Worm (Caenorhabditis elegans) whole organism, late embryonic: ENCODE data around the gene Y110A2AL.5.

Experiments
- C08G9.2 ChIP-seq: sonication (generic microtip); optimal IDR thresholded peaks from 2 replicates; lab custom pipeline; 2016; ENCODE audit warnings: mild to moderate bottlenecking, missing genetic modification characterization, moderate library complexity, missing compliant biosample characterization
- fkh-10 ChIP-seq: fragments of 150-350 bp; optimal IDR thresholded peaks from 2 replicates; lab custom pipeline; 2014; ENCODE audit warnings: missing biosample characterization, missing genetic modification reagents, missing genetic modification characterization
- gmeb-2 ChIP-seq: sonication (generic microtip); optimal IDR thresholded peaks from 2 replicates; lab custom pipeline; 2016; ENCODE audit warnings: missing genetic modification characterization, inconsistent platforms, missing compliant biosample characterization
- hlh-30 ChIP-seq: sonication (generic microtip); optimal IDR thresholded peaks from 2 replicates; lab custom pipeline; 2017; ENCODE audit warnings: antibody characterized with exemption, missing genetic modification characterization, missing compliant biosample characterization; ENCODE audit not compliant: insufficient read depth
- hlh-8 ChIP-seq: sonication (generic microtip); optimal IDR thresholded peaks from 2 replicates; lab custom pipeline; 2016; ENCODE audit warnings: missing genotype, missing genetic modification characterization, missing compliant biosample characterization
- nfya-1 ChIP-seq: sonication (generic microtip); optimal IDR thresholded peaks from 2 replicates; lab custom pipeline; 2017; ENCODE audit warnings: missing genetic modification characterization, mild to moderate bottlenecking, missing compliant biosample characterization, antibody characterized with exemption, moderate library complexity
- sox-2 ChIP-seq: fragments of 200-800 bp; sonication (Bioruptor generic); IDR thresholded peaks from 2 replicates; pipeline ENCODE4 v1.3.6; 2022; ENCODE audit warnings: missing genetic modification reagents, missing genetic modification characterization, missing compliant biosample characterization

- TF ChIP-seq hlh-30 (tag; lab: Kevin White, UChicago) (no peak), fkh-10 (GFP tag; lab: Kevin White, UChicago) (no peak), gmeb-2 (tag; lab: Kevin White, UChicago) (no peak), sox-2 (GFP tag; lab: Robert Waterston, UW) (no peak), nfya-1 (tag; lab: Kevin White, UChicago) (no peak), C08G9.2 (tag; lab: Kevin White, UChicago) (no peak), hlh-8 (tag; lab: Kevin White, UChicago) (no peak)
These were observed 35.9 kb downstream of the Y110A2AL.5 start, which contains the start of gene ubc-26 for ce11 chrII:2900248-2900647.
